Worm (Caenorhabditis elegans): ENCODE measurements around the gene F59A6.11.

F59A6.11 gene

DNA sequence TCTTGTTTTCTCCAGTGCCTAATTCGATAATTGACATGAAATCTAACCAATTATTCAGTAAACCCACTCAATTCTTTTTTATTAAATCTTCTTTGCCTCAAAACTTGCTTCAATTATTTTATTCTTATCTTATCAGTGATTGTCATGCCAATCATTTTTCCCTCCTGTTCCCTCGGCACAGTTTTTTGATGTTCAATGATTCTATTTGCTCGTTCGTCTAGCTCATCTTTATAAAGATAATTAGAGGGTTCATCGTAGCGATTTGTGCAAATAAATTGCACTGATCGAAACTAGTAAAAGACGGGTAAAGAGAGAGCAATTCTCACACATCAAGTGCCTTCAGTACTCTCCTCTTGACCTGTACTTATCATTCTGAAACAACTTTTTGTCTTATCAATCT lies 30.9 kb downstream of the F59A6.11 start:
- no peak for TF ChIP-seq nhr-84 (tag; optimal IDR thresholded peaks at IDR 0.05)
- peak; percentile 84 for TF ChIP-seq elt-2 (tag; optimal IDR thresholded peaks at IDR 0.05)

DNA sequence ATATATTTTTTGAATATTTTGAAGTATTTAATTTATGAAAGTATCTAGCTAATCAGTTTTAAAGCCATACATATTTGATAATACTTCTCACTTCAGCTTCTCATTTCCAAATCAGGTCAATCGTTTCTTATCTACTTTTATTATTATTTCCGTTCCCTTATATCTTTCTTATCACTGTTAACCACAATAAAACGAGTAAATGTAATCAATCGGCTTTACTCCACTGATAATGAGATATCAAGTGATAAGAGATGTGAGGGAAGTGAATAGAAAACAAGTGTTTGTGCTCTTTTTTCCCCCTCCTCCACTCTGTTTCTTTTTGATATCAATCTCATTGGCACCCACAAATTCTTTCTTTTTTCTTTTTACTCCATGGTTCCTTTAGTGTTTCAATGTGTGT lies 32.0 kb downstream of the F59A6.11 start:
- TF ChIP-seq lin-14 (GFP tag; optimal IDR thresholded peaks at IDR 0.05) (peak; percentile 30), xbp-1 (tag; optimal IDR thresholded peaks at IDR 0.05) (no peak), pqm-1 (tag; optimal IDR thresholded peaks at IDR 0.05) (peak; percentile 0), aly-2 (tag; optimal IDR thresholded peaks at IDR 0.05) (no peak), elt-2 (tag; optimal IDR thresholded peaks at IDR 0.05) (peak; percentile 97), mep-1 (tag; optimal IDR thresholded peaks at IDR 0.05) (no peak)

DNA sequence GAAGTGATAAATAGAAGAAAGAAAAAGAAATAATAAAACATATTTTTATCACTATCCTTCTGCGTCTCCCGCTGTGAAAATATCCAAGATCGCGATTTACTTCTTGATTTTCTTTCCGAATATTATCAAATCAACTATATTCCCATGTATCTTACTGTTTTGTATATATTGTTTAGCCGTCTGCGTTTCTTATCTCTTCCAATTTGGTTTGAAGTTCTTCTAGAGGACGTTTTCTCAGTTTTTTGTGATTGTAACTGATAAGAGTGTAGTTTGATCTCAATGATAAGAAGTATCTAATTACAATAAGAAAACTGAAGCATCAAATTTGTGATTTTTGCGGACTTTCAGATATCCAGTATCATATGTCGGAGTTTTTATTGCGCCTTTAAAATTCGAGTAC lies 37.9 kb downstream of the F59A6.11 start:
- no peak for TF ChIP-seq isw-1 (GFP tag; IDR thresholded peaks at IDR 0.05)
- no peak for TF ChIP-seq mdl-1 (tag; optimal IDR thresholded peaks at IDR 0.05)
- TF ChIP-seq aha-1 (tag; optimal IDR thresholded peaks at IDR 0.05) = no peak
- no peak for TF ChIP-seq lir-3 (tag; optimal IDR thresholded peaks at IDR 0.05; ENCODE audit: poor library complexity)
- TF ChIP-seq nhr-85 (tag) = peak; percentile 74
- no peak for TF ChIP-seq pax-3 (tag; optimal IDR thresholded peaks at IDR 0.05)
- peak; percentile 67 for TF ChIP-seq elt-2 (tag; optimal IDR thresholded peaks at IDR 0.05)
- TF ChIP-seq nhr-19 (GFP tag; conservative IDR thresholded peaks at IDR 0.05) = no peak
- no peak for TF ChIP-seq egl-27 (tag; optimal IDR thresholded peaks at IDR 0.05)
- no peak for TF ChIP-seq nhr-47 (tag; optimal IDR thresholded peaks at IDR 0.05)
- TF ChIP-seq lsy-2 (tag; optimal IDR thresholded peaks at IDR 0.05) = peak in 1 of 2 experiments; percentile 16
- no peak for TF ChIP-seq C34B4.2 (tag; optimal IDR thresholded peaks at IDR 0.05)
- no peak for TF ChIP-seq aly-2 (tag; optimal IDR thresholded peaks at IDR 0.05)
- TF ChIP-seq egl-13 (tag; optimal IDR thresholded peaks at IDR 0.05) = no peak
- TF ChIP-seq nhr-20 (tag; optimal IDR thresholded peaks at IDR 0.05) = peak; percentile 44
- peak; percentile 45 for TF ChIP-seq lin-14 (GFP tag; optimal IDR thresholded peaks at IDR 0.05)
- TF ChIP-seq zip-4 (GFP tag; optimal IDR thresholded peaks at IDR 0.05) = no peak
- TF ChIP-seq ets-5 (GFP tag; IDR thresholded peaks at IDR 0.05) = no peak
- no peak for TF ChIP-seq C04F5.9 (tag; optimal IDR thresholded peaks at IDR 0.05)
- TF ChIP-seq dsc-1 (tag; optimal IDR thresholded peaks at IDR 0.05) = no peak
- TF ChIP-seq efl-3 (GFP tag; optimal IDR thresholded peaks at IDR 0.05) = no peak
- no peak for TF ChIP-seq rnt-1 (tag; optimal IDR thresholded peaks at IDR 0.05)
- no peak for TF ChIP-seq mep-1 (tag; optimal IDR thresholded peaks at IDR 0.05)
- no peak for TF ChIP-seq nhr-12 (tag; optimal IDR thresholded peaks at IDR 0.05)
- TF ChIP-seq fos-1 (tag; optimal IDR thresholded peaks at IDR 0.05) = no peak
- TF ChIP-seq blmp-1 (tag; optimal IDR thresholded peaks at IDR 0.05) = peak; percentile 31
- TF ChIP-seq F16B12.6 (tag; optimal IDR thresholded peaks at IDR 0.05) = no peak
- no peak for TF ChIP-seq fkh-10 (GFP tag; optimal IDR thresholded peaks at IDR 0.05)
- TF ChIP-seq zag-1 (tag; optimal IDR thresholded peaks at IDR 0.05) = no peak
- no peak for TF ChIP-seq ztf-11 (tag; optimal IDR thresholded peaks at IDR 0.05)
- peak in 1 of 6 experiments; percentile 63 for TF ChIP-seq elt-3 (tag; optimal IDR thresholded peaks at IDR 0.05)
- TF ChIP-seq jun-1 (tag; optimal IDR thresholded peaks at IDR 0.05) = no peak
- TF ChIP-seq sup-37 (GFP tag; optimal IDR thresholded peaks at IDR 0.05) = no peak
- no peak for TF ChIP-seq mab-9 (GFP tag; IDR thresholded peaks at IDR 0.05)
- no peak for TF ChIP-seq ceh-82 (tag; optimal IDR thresholded peaks at IDR 0.05)
- TF ChIP-seq lin-15B (tag; optimal IDR thresholded peaks at IDR 0.05) = no peak
- peak; percentile 9 for TF ChIP-seq snu-23 (GFP tag; optimal IDR thresholded peaks at IDR 0.05)
- no peak for TF ChIP-seq ama-1 (optimal IDR thresholded peaks at IDR 0.05)
- no peak for TF ChIP-seq nhr-28 (tag; optimal IDR thresholded peaks at IDR 0.05)
